Fruit fly (Drosophila melanogaster) whole organism, embryonic: Measurements from ENCODE around the gene Uxt.

ENCODE experiments used
- Atf-2 ChIP-seq: fragments of 200-800 bp; sonication (Bioruptor generic); optimal IDR thresholded peaks from 2 replicates; lab custom pipeline; 2016; ENCODE audit warnings: missing biosample characterization, missing genetic modification characterization
- B-H2 ChIP-seq: fragments of 200-800 bp; sonication (Bioruptor generic); optimal IDR thresholded peaks from 2 replicates; lab custom pipeline; 2018; ENCODE audit warnings: missing biosample characterization, mild to moderate bottlenecking, missing genetic modification characterization
- Blimp-1 ChIP-seq: fragments of 200-800 bp; sonication (Bioruptor generic); optimal IDR thresholded peaks from 3 replicates; lab custom pipeline; 2018; ENCODE audit warnings: missing biosample characterization, missing genetic modification characterization, mild to moderate bottlenecking, moderate library complexity, missing genetic modification reagents
- CG11247 ChIP-seq: fragments of 200-800 bp; sonication (Bioruptor generic); IDR thresholded peaks from 2 replicates; pipeline ENCODE4 v1.3.6; 2022; ENCODE audit warnings: missing biosample characterization, missing genetic modification characterization
- CG11695 ChIP-seq: fragments of 200-800 bp; sonication (Bioruptor generic); IDR thresholded peaks from 3 replicates; pipeline ENCODE4 v1.3.6; 2022; ENCODE audit warnings: missing biosample characterization, missing genetic modification characterization
- CG12104 ChIP-seq: fragments of 200-800 bp; sonication (Bioruptor generic); optimal IDR thresholded peaks from 3 replicates; lab custom pipeline; 2016; ENCODE audit warnings: missing biosample characterization, missing genetic modification characterization
- CG12219 ChIP-seq: fragments of 200-800 bp; sonication (Bioruptor generic); optimal IDR thresholded peaks from 3 replicates; lab custom pipeline; 2018; ENCODE audit warnings: missing biosample characterization, mild to moderate bottlenecking, missing genetic modification characterization
- CG17359 ChIP-seq: fragments of 200-800 bp; sonication (Bioruptor generic); optimal IDR thresholded peaks from 3 replicates; lab custom pipeline; 2018; ENCODE audit warnings: missing biosample characterization, mild to moderate bottlenecking, missing genetic modification characterization, moderate library complexity
- CG33213 ChIP-seq: fragments of 200-800 bp; sonication (Bioruptor generic); optimal IDR thresholded peaks from 3 replicates; lab custom pipeline; 2016; ENCODE audit warnings: missing biosample characterization, missing genetic modification characterization
- CG3847 ChIP-seq: fragments of 200-800 bp; sonication (Bioruptor generic); IDR thresholded peaks from 2 replicates; pipeline ENCODE4 v1.3.6; 2022; ENCODE audit warnings: missing biosample characterization, missing genetic modification characterization
- CG3995 ChIP-seq: fragments of 200-800 bp; sonication (Bioruptor generic); optimal IDR thresholded peaks from 3 replicates; lab custom pipeline; 2016; ENCODE audit warnings: missing biosample characterization, missing genetic modification characterization
- CG7928 ChIP-seq: fragments of 200-800 bp; sonication (Bioruptor generic); optimal IDR thresholded peaks from 2 replicates; lab custom pipeline; 2017; ENCODE audit warnings: missing biosample characterization, mild to moderate bottlenecking, missing genetic modification characterization
- CG9876 ChIP-seq: fragments of 200-800 bp; sonication (Bioruptor generic); optimal IDR thresholded peaks from 2 replicates; lab custom pipeline; 2016; ENCODE audit warnings: missing biosample characterization, missing genetic modification characterization
- CTCF ChIP-seq: fragments of 200-800 bp; sonication (Bioruptor generic); optimal IDR thresholded peaks from 2 replicates; lab custom pipeline; 2017; ENCODE audit warnings: missing biosample characterization, mild to moderate bottlenecking, missing genetic modification characterization, moderate library complexity
- D ChIP-seq, 2 experiments: fragments of 200-800 bp in 1 of 2; fragments of >200 bp in 1 of 2; sonication (Bioruptor generic) in 1 of 2; optimal IDR thresholded peaks; 2 replicates in 1 of 2; 3 replicates in 1 of 2; lab custom pipeline; 2017; ENCODE audit warnings: mild to moderate bottlenecking in 1 of 2, missing biosample characterization in 1 of 2, missing genetic modification characterization in 1 of 2, missing genetic modification reagents in 1 of 2
- Dip3 ChIP-seq: fragments of 200-800 bp; sonication (Bioruptor generic); optimal IDR thresholded peaks from 3 replicates; lab custom pipeline; 2016; ENCODE audit warnings: missing biosample characterization, missing genetic modification characterization
- H2.0 ChIP-seq: fragments of 200-800 bp; sonication (Bioruptor generic); IDR thresholded peaks from 2 replicates; pipeline ENCODE4 v1.3.6; 2022; ENCODE audit warnings: missing biosample characterization, missing genetic modification characterization
- Lpt ChIP-seq: fragments of >200 bp; optimal IDR thresholded peaks from 2 replicates; lab custom pipeline; 2018; ENCODE audit warnings: missing biosample characterization, missing genetic modification characterization
- Myb ChIP-seq: fragments of 200-800 bp; sonication (Bioruptor generic); optimal IDR thresholded peaks from 2 replicates; lab custom pipeline; 2016; ENCODE audit warnings: missing biosample characterization, missing genetic modification characterization
- Rfx ChIP-seq: fragments of 200-800 bp; sonication (Bioruptor generic); IDR thresholded peaks from 2 replicates; pipeline ENCODE4 v1.3.6; 2022; ENCODE audit warnings: missing biosample characterization, missing genetic modification characterization
- Sox100B ChIP-seq: fragments of 200-800 bp; sonication (Bioruptor generic); optimal IDR thresholded peaks from 3 replicates; lab custom pipeline; 2018; ENCODE audit warnings: missing biosample characterization, mild to moderate bottlenecking, missing genetic modification characterization
- Sox102F ChIP-seq: fragments of 200-800 bp; sonication (Bioruptor generic); optimal IDR thresholded peaks from 2 replicates; lab custom pipeline; 2018; ENCODE audit warnings: missing biosample characterization, mild to moderate bottlenecking, missing genetic modification characterization, moderate library complexity
- Sry-δ ChIP-seq: fragments of 200-800 bp; sonication (Bioruptor generic); optimal IDR thresholded peaks from 2 replicates; lab custom pipeline; 2016; ENCODE audit warnings: missing biosample characterization, missing genetic modification characterization
- Vsx1 ChIP-seq: fragments of 200-800 bp; sonication (Bioruptor generic); optimal IDR thresholded peaks from 2 replicates; lab custom pipeline; 2017; ENCODE audit warnings: missing biosample characterization, mild to moderate bottlenecking, missing genetic modification characterization, missing genetic modification reagents
- ara ChIP-seq: fragments of 200-800 bp; sonication (Bioruptor generic); IDR thresholded peaks from 2 replicates; pipeline ENCODE4 v1.3.6; 2022; ENCODE audit warnings: missing biosample characterization, missing genetic modification characterization
- bowl ChIP-seq: fragments of 200-800 bp; sonication (Bioruptor generic); IDR thresholded peaks from 2 replicates; pipeline ENCODE4 v1.3.6; 2022; ENCODE audit warnings: missing biosample characterization, missing genetic modification characterization
- cato ChIP-seq: fragments of 200-800 bp; sonication (Bioruptor generic); optimal IDR thresholded peaks from 2 replicates; lab custom pipeline; 2016; ENCODE audit warnings: missing biosample characterization, missing genetic modification characterization, borderline replicate concordance
- cg ChIP-seq: fragments of 200-800 bp; sonication (Bioruptor generic); optimal IDR thresholded peaks from 3 replicates; lab custom pipeline; 2019; ENCODE audit warnings: missing biosample characterization, mild to moderate bottlenecking, missing genetic modification characterization, moderate library complexity
- corto ChIP-seq: fragments of 200-800 bp; sonication (Bioruptor generic); optimal IDR thresholded peaks from 2 replicates; lab custom pipeline; 2016; ENCODE audit warnings: missing biosample characterization, mild to moderate bottlenecking, missing genetic modification characterization, moderate library complexity
- crc ChIP-seq: fragments of 200-800 bp; sonication (Bioruptor generic); optimal IDR thresholded peaks from 2 replicates; lab custom pipeline; 2016; ENCODE audit warnings: missing biosample characterization, missing genetic modification characterization
- disco-r ChIP-seq: fragments of 200-800 bp; sonication (Bioruptor generic); optimal IDR thresholded peaks from 2 replicates; lab custom pipeline; 2016; ENCODE audit warnings: missing biosample characterization, missing genetic modification characterization
- ewg ChIP-seq: fragments of 200-800 bp; sonication (Bioruptor generic); optimal IDR thresholded peaks from 3 replicates; lab custom pipeline; 2017; ENCODE audit warnings: mild to moderate bottlenecking, missing biosample characterization, missing genetic modification reagents, missing genetic modification characterization
- fd3F ChIP-seq: fragments of 200-800 bp; sonication (Bioruptor generic); optimal IDR thresholded peaks from 2 replicates; lab custom pipeline; 2018; ENCODE audit warnings: missing biosample characterization, mild to moderate bottlenecking, missing genetic modification characterization, moderate library complexity
- gcm ChIP-seq: fragments of 200-800 bp; sonication (Bioruptor generic); optimal IDR thresholded peaks from 2 replicates; lab custom pipeline; 2019; ENCODE audit warnings: missing biosample characterization, mild to moderate bottlenecking, missing genetic modification characterization, moderate library complexity
- gcm2 ChIP-seq: fragments of 200-800 bp; sonication (Bioruptor generic); optimal IDR thresholded peaks from 2 replicates; lab custom pipeline; 2016; ENCODE audit warnings: missing biosample characterization, missing genetic modification characterization
- grn ChIP-seq: fragments of 200-800 bp; sonication (Bioruptor generic); optimal IDR thresholded peaks from 3 replicates; lab custom pipeline; 2017; ENCODE audit warnings: missing biosample characterization, missing genetic modification characterization
- hkb ChIP-seq, 2 experiments: fragments of 200-800 bp in 1 of 2; fragments of >200 bp in 1 of 2; sonication (Bioruptor generic) in 1 of 2; IDR thresholded peaks in 1 of 2; optimal IDR thresholded peaks in 1 of 2; 2 replicates each; pipeline versions ENCODE4 v1.3.6 to Lab custom; 2017 to 2022; ENCODE audit warnings: missing biosample characterization in 1 of 2, missing genetic modification characterization in 1 of 2
- knrl ChIP-seq: fragments of 200-800 bp; sonication (Bioruptor generic); IDR thresholded peaks from 3 replicates; pipeline ENCODE4 v1.3.6; 2022; ENCODE audit warnings: missing biosample characterization, missing genetic modification characterization; ENCODE audit not compliant: partially characterized antibody
- lab ChIP-seq: fragments of 200-800 bp; sonication (Bioruptor generic); optimal IDR thresholded peaks from 3 replicates; lab custom pipeline; 2017; ENCODE audit warnings: missing biosample characterization, missing genetic modification characterization, mild to moderate bottlenecking, moderate library complexity, missing genetic modification reagents
- nau ChIP-seq: fragments of 200-800 bp; sonication (Bioruptor generic); optimal IDR thresholded peaks from 3 replicates; lab custom pipeline; 2017; ENCODE audit warnings: missing biosample characterization, mild to moderate bottlenecking, missing genetic modification characterization, missing genetic modification reagents
- nom ChIP-seq: fragments of 200-800 bp; sonication (Bioruptor generic); optimal IDR thresholded peaks from 2 replicates; lab custom pipeline; 2017; ENCODE audit warnings: missing biosample characterization, missing genetic modification characterization, mild to moderate bottlenecking, moderate library complexity, missing genetic modification reagents
- pho ChIP-seq: fragments of 200-800 bp; sonication (Bioruptor generic); optimal IDR thresholded peaks from 2 replicates; lab custom pipeline; 2016; ENCODE audit warnings: missing biosample characterization, missing genetic modification characterization
- ranshi ChIP-seq: fragments of 200-800 bp; sonication (Bioruptor generic); IDR thresholded peaks from 2 replicates; pipeline ENCODE4 v1.3.6; 2022; ENCODE audit warnings: missing biosample characterization, missing genetic modification characterization
- sim ChIP-seq: fragments of 200-800 bp; sonication (Bioruptor generic); IDR thresholded peaks from 2 replicates; pipeline ENCODE4 v1.3.6; 2022; ENCODE audit warnings: missing biosample characterization, missing genetic modification characterization
- sisA ChIP-seq: fragments of 200-800 bp; sonication (Bioruptor generic); IDR thresholded peaks from 2 replicates; pipeline ENCODE4 v1.3.6; 2022; ENCODE audit warnings: missing biosample characterization, missing genetic modification characterization
- stwl ChIP-seq: fragments of 200-800 bp; sonication (Bioruptor generic); optimal IDR thresholded peaks from 3 replicates; lab custom pipeline; 2018; ENCODE audit warnings: missing biosample characterization, mild to moderate bottlenecking, missing genetic modification characterization, moderate library complexity
- tio ChIP-seq: fragments of 200-800 bp; sonication (Bioruptor generic); optimal IDR thresholded peaks from 2 replicates; lab custom pipeline; 2017; ENCODE audit warnings: missing biosample characterization, missing genetic modification characterization, inconsistent platforms
- trem ChIP-seq: fragments of 200-800 bp; optimal IDR thresholded peaks from 3 replicates; lab custom pipeline; 2019; ENCODE audit warnings: missing biosample characterization, mild to moderate bottlenecking, missing genetic modification characterization, moderate library complexity
- tx ChIP-seq: fragments of 200-800 bp; sonication (Bioruptor generic); optimal IDR thresholded peaks from 2 replicates; lab custom pipeline; 2016; ENCODE audit warnings: missing biosample characterization, missing genetic modification characterization

Gene Uxt

DNA sequence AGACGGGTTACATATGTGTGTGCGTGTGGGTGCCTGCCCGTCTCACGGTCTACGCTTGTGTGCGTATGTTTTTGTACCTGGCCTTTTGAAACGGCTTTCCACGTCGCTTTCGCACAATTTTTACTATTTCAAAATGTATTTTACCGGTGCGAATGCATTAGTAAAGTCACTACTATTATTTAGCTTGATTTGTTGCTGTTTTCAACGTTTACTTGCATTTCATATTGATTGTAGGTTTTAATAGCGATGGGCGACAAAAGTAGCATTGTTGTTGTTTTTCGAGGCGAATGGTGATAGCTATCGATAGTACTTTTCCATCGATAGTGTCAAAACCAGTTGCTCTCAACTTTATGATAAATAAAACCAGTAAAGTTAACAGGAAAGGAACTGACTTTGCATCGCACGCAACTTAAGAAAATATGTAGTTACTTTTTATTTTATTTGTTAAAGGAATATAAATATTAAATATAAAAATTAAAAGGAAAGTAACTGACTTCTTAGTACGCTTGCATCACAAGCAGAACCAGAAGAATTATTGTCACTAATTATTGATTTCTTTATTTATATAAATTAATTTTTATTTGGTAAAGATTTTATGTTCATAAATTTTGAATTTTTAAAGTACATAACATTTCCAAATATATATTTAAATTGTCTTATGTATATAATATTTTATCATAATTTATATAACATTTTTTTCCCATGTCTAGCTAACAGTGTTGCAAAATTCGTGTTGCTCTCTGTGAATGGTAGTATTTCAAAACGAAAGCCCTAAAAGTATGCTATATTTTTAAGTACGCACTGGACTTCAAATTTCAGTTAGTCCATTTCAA is 15.6 kb downstream of the Uxt start, which contains the start of gene Cul3 (continued):
- TF ChIP-seq Blimp-1 (GFP tag; lab: Kevin White, UChicago) (no peak), disco-r (GFP tag; lab: Kevin White, UChicago) (no peak), Sox100B (GFP tag; lab: Kevin White, UChicago) (peak; percentile 21), gcm2 (GFP tag; lab: Kevin White, UChicago) (no peak), corto (no peak), ranshi (GFP tag; lab: Robert Waterston, UW) (no peak), stwl (tag; lab: Kevin White, UChicago) (peak; percentile 36), CG3847 (GFP tag; lab: Robert Waterston, UW) (no peak), CG7928 (GFP tag; lab: Kevin White, UChicago) (no peak), Dip3 (GFP tag; lab: Kevin White, UChicago) (no peak), nom (GFP tag; lab: Kevin White, UChicago) (no peak), nau (GFP tag; lab: Kevin White, UChicago) (no peak), knrl (GFP tag; lab: Robert Waterston, UW) (peak; percentile 83), ewg (no peak), fd3F (GFP tag; lab: Kevin White, UChicago) (peak; percentile 19), Myb (GFP tag; lab: Kevin White, UChicago) (peak; percentile 17), ara (GFP tag; lab: Robert Waterston, UW) (no peak), B-H2 (GFP tag; lab: Kevin White, UChicago) (no peak), CG12104 (GFP tag; lab: Kevin White, UChicago) (no peak), tx (GFP tag; lab: Kevin White, UChicago) (no peak), trem (tag; lab: Kevin White, UChicago) (no peak), CG11247 (no peak), grn (GFP tag; lab: Kevin White, UChicago) (no peak), CG3995 (GFP tag; lab: Kevin White, UChicago) (no peak), Sry-δ (GFP tag; lab: Kevin White, UChicago) (peak; percentile 86), pho (no peak), CG11695 (GFP tag; lab: Robert Waterston, UW) (no peak), sisA (GFP tag; lab: Robert Waterston, UW) (no peak), Vsx1 (no peak), Sox102F (GFP tag; lab: Kevin White, UChicago) (no peak), lab (no peak), CG17359 (tag; lab: Kevin White, UChicago) (no peak), CG9876 (GFP tag; lab: Kevin White, UChicago) (no peak), CG12219 (GFP tag; lab: Kevin White, UChicago) (no peak), Atf-2 (no peak), CTCF (GFP tag; lab: Kevin White, UChicago) (no peak), Lpt (no peak), hkb (optimal IDR thresholded peaks at IDR 0.05; lab: Kevin White, UChicago) (no peak), hkb (GFP tag; IDR thresholded peaks at IDR 0.05; lab: Robert Waterston, UW) (no peak), Rfx (GFP tag; lab: Robert Waterston, UW) (peak; percentile 32; the same call in 1 of the 2 replicates), cg (GFP tag; lab: Kevin White, UChicago) (peak; percentile 93), crc (no peak), bowl (no peak), H2.0 (GFP tag; lab: Robert Waterston, UW) (no peak), tio (GFP tag; lab: Kevin White, UChicago) (no peak), gcm (GFP tag; lab: Kevin White, UChicago) (no peak), sim (GFP tag; lab: Robert Waterston, UW) (no peak), D (optimal IDR thresholded peaks at IDR 0.05; lab: Kevin White, UChicago) (no peak), D (GFP tag; optimal IDR thresholded peaks at IDR 0.05; lab: Kevin White, UChicago) (no peak), CG33213 (GFP tag; lab: Kevin White, UChicago) (no peak), cato (GFP tag; lab: Kevin White, UChicago) (no peak)
